Fruit fly (Drosophila melanogaster): ENCODE results near the gene Taf12.

DNA sequence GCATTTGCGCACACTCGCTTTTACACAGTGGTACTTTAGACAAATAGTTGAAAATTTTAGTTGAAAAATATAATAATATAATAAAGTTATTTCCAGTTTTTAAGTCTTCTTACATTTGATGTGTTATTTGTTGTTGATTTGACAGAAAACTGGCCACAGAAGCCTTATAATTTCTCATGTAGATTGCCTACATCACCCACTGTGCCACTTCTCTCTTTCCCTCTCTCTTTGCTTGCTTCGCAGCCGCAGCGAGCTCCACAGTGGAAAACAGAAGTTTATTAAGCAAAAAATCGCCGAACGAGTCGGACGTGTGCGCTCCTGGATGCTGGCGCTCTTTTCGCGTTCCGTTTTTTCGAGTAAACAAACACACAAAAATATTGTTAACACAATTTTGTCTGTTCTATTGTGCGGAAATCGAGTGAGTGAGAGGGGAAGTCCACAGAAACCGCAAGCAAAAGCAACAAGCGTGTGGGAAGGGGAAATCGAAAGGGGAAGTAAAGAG lies 23.6 kb downstream of the Taf12 start, which contains the start of gene CG42327:
- TF ChIP-seq CG9797 (GFP tag; optimal IDR thresholded peaks at IDR 0.05) (peak; percentile 31), sr (GFP tag; IDR thresholded peaks at IDR 0.05) (peak; percentile 84; the same call in 2 of the 3 replicates), lilli (GFP tag; optimal IDR thresholded peaks at IDR 0.05) (peak; percentile 88), ham (GFP tag; IDR thresholded peaks at IDR 0.05) (0 out of 2 replicates have a peak, but pooled peaks have one; percentile 54), crol (GFP tag; IDR thresholded peaks at IDR 0.05) (peak; percentile 77), CG10267 (tag; optimal IDR thresholded peaks at IDR 0.05) (peak; percentile 90), trem (tag; optimal IDR thresholded peaks at IDR 0.05) (peak; percentile 91), CG3995 (GFP tag; optimal IDR thresholded peaks at IDR 0.05) (no peak), CG7556 (GFP tag; optimal IDR thresholded peaks at IDR 0.05) (peak; percentile 95), CG7928 (GFP tag; optimal IDR thresholded peaks at IDR 0.05) (peak; percentile 51), CG2875 (GFP tag; optimal IDR thresholded peaks at IDR 0.05) (peak; percentile 98), gce (GFP tag; IDR thresholded peaks at IDR 0.05) (peak; percentile 91), ranshi (GFP tag; IDR thresholded peaks at IDR 0.05) (peak; percentile 91), CG30403 (GFP tag; optimal IDR thresholded peaks at IDR 0.05) (peak; percentile 94)

Measured in whole organism, embryonic.